Worm (Caenorhabditis elegans) whole organism, young adult: ENCODE results near the gene istr-1.

Experiments used
- B0019.2 ChIP-seq: fragments of 200-800 bp; sonication (Bioruptor generic); conservative IDR thresholded peaks from 2 replicates; pipeline ENCODE4 v1.3.6; 2022; ENCODE audit warnings: missing genetic modification reagents, missing genetic modification characterization, missing compliant biosample characterization
- F22D6.2 ChIP-seq: sonication (generic microtip); optimal IDR thresholded peaks from 2 replicates; lab custom pipeline; 2016; ENCODE audit warnings: mild to moderate bottlenecking, missing genetic modification characterization, missing compliant biosample characterization
- F49E8.2 ChIP-seq: sonication (generic microtip); optimal IDR thresholded peaks from 3 replicates; lab custom pipeline; 2017; ENCODE audit warnings: missing genetic modification characterization, mild to moderate bottlenecking, missing compliant biosample characterization, antibody characterized with exemption, moderate library complexity; ENCODE audit not compliant: insufficient read depth
- F52B5.7 ChIP-seq: sonication (generic microtip); optimal IDR thresholded peaks from 2 replicates; lab custom pipeline; 2016; ENCODE audit warnings: mild to moderate bottlenecking, missing genetic modification characterization, missing compliant biosample characterization
- F55B11.4 ChIP-seq: sonication (generic microtip); optimal IDR thresholded peaks from 2 replicates; lab custom pipeline; 2016; ENCODE audit warnings: missing compliant biosample characterization, missing genetic modification characterization, borderline replicate concordance; ENCODE audit not compliant: insufficient read depth
- T07F8.4 ChIP-seq: sonication (generic microtip); optimal IDR thresholded peaks from 2 replicates; lab custom pipeline; 2016; ENCODE audit warnings: mild to moderate bottlenecking, missing genetic modification characterization, moderate library complexity, missing compliant biosample characterization
- Y79H2A.3 ChIP-seq: fragments of 200-800 bp; sonication (Bioruptor generic); conservative IDR thresholded peaks from 2 replicates; pipeline ENCODE4 v1.3.6; 2022; ENCODE audit warnings: missing genetic modification reagents, missing genetic modification characterization, missing compliant biosample characterization
- ama-1 ChIP-seq, 3 experiments: fragments of 150-350 bp in 1 of 3; sonication (generic microtip) in 2 of 3; optimal IDR thresholded peaks; 2 replicates each; lab custom pipeline; 2014 to 2018; ENCODE audit warnings: missing biosample characterization in 2 of 3, missing genetic modification characterization in 2 of 3, missing genetic modification reagents in 2 of 3
- attf-6 ChIP-seq: fragments of 200-800 bp; sonication (Bioruptor generic); IDR thresholded peaks from 2 replicates; pipeline ENCODE4 v1.3.6; 2022; ENCODE audit warnings: missing genetic modification reagents, missing genetic modification characterization, missing compliant biosample characterization
- ccch-3 ChIP-seq: fragments of 200-800 bp; sonication (Bioruptor generic); optimal IDR thresholded peaks from 2 replicates; lab custom pipeline; 2018; ENCODE audit warnings: mild to moderate bottlenecking, missing genetic modification characterization, missing compliant biosample characterization
- ceh-27 ChIP-seq: fragments of 200-800 bp; sonication (Bioruptor generic); optimal IDR thresholded peaks from 2 replicates; lab custom pipeline; 2018; ENCODE audit warnings: mild to moderate bottlenecking, missing genetic modification characterization, moderate library complexity, missing compliant biosample characterization
- dox-1 ChIP-seq: fragments of 200-800 bp; sonication (Bioruptor generic); IDR thresholded peaks from 2 replicates; pipeline ENCODE4 v1.3.6; 2022; ENCODE audit warnings: missing genetic modification reagents, missing genetic modification characterization, missing compliant biosample characterization
- dpff-1 ChIP-seq: sonication (generic microtip); optimal IDR thresholded peaks from 2 replicates; lab custom pipeline; 2017; ENCODE audit warnings: mild to moderate bottlenecking, missing genetic modification characterization, missing compliant biosample characterization
- him-1 ChIP-seq: sonication (generic microtip); optimal IDR thresholded peaks from 2 replicates; lab custom pipeline; 2016; ENCODE audit warnings: missing genotype, missing genetic modification reagents, missing genetic modification characterization, missing compliant biosample characterization
- hsf-1 ChIP-seq: fragments of 200-800 bp; sonication (Bioruptor generic); IDR thresholded peaks from 2 replicates; pipeline ENCODE4 v1.3.6; 2022; ENCODE audit warnings: missing genetic modification reagents, missing genetic modification characterization, missing compliant biosample characterization
- lin-40 ChIP-seq: sonication (generic microtip); optimal IDR thresholded peaks from 2 replicates; lab custom pipeline; 2016; ENCODE audit warnings: missing genetic modification characterization, mild to moderate bottlenecking, missing compliant biosample characterization, missing genotype, missing genetic modification reagents
- mes-4 ChIP-seq: sonication (generic microtip); optimal IDR thresholded peaks from 2 replicates; lab custom pipeline; 2016; ENCODE audit warnings: missing genotype, missing genetic modification characterization, missing compliant biosample characterization
- nfya-1 ChIP-seq: sonication (generic microtip); optimal IDR thresholded peaks from 2 replicates; lab custom pipeline; 2017; ENCODE audit warnings: antibody characterized with exemption, missing compliant biosample characterization, missing genetic modification characterization, borderline replicate concordance; ENCODE audit not compliant: insufficient read depth
- nhr-120 ChIP-seq: fragments of 200-800 bp; sonication (Bioruptor generic); IDR thresholded peaks from 2 replicates; pipeline ENCODE4 v1.3.6; 2022; ENCODE audit warnings: missing genetic modification characterization, missing compliant biosample characterization
- nhr-80 ChIP-seq: sonication (generic microtip); optimal IDR thresholded peaks from 2 replicates; lab custom pipeline; 2016; ENCODE audit warnings: missing genetic modification characterization, missing compliant biosample characterization
- pbrm-1 ChIP-seq: fragments of 200-800 bp; sonication (Bioruptor generic); IDR thresholded peaks from 2 replicates; pipeline ENCODE4 v1.3.6; 2022; ENCODE audit warnings: missing genetic modification reagents, missing genetic modification characterization, missing compliant biosample characterization
- somi-1 ChIP-seq: fragments of 200-800 bp; sonication (Bioruptor generic); optimal IDR thresholded peaks from 2 replicates; lab custom pipeline; 2018; ENCODE audit warnings: mild to moderate bottlenecking, missing genetic modification characterization, missing compliant biosample characterization
- ztf-18 ChIP-seq: sonication (generic microtip); optimal IDR thresholded peaks from 2 replicates; lab custom pipeline; 2016; ENCODE audit warnings: missing genotype, mild to moderate bottlenecking, missing genetic modification characterization, missing compliant biosample characterization
- ztf-3 ChIP-seq: fragments of 200-800 bp; sonication (Bioruptor generic); optimal IDR thresholded peaks from 2 replicates; lab custom pipeline; 2018; ENCODE audit warnings: mild to moderate bottlenecking, missing genetic modification characterization, missing compliant biosample characterization

The istr-1 gene

DNA sequence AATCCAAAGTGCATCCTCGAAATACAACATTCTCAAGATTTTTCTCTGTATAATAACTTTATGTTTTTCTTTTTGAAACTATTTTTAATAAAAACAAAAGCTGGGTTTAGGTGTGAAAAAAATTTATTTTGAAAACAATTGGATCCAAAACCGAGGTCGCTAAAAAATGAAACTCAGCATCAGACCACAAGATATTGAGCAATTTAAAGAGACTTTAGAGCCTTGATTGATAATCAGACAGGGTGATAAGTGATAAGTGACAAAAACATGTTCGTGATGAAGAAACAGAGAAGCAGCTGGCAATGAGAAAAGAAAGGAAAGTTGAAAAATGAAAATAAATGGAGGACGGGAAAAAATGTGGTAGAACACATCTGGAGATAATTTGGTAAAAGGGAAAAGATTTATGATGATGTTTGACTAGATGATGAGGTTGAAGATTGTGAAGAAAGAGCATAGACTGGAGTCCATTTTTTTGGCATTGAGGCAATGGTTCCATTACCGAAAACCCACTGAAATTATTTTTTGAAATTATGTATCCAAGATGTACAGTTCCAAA, 53.9 kb downstream of the istr-1 start, which contains the start of gene C15C8.6:
Gene C15C8.6, minus strand, starts transcription at position 51 of the 556 bp plus-strand sequence.
- TF ChIP-seq B0019.2 (GFP tag; lab: Robert Waterston, UW) (no peak), nfya-1 (tag; lab: Kevin White, UChicago) (no peak), Y79H2A.3 (GFP tag; lab: Robert Waterston, UW) (no peak), F52B5.7 (tag; lab: Kevin White, UChicago) (no peak), him-1 (tag; lab: Kevin White, UChicago) (no peak), attf-6 (no peak), F55B11.4 (tag; lab: Kevin White, UChicago) (no peak), nhr-120 (GFP tag; lab: Robert Waterston, UW) (no peak), ztf-3 (GFP tag; lab: Kevin White, UChicago) (no peak), T07F8.4 (no peak), lin-40 (tag; lab: Kevin White, UChicago) (no peak), F22D6.2 (tag; lab: Kevin White, UChicago) (no peak), ztf-18 (tag; lab: Kevin White, UChicago) (no peak), ccch-3 (GFP tag; lab: Kevin White, UChicago) (no peak), F49E8.2 (tag; lab: Kevin White, UChicago) (no peak), ama-1 (optimal IDR thresholded peaks at IDR 0.05; lab: Kevin White, UChicago) (no peak), ama-1 (GFP tag; optimal IDR thresholded peaks at IDR 0.05; lab: Kevin White, UChicago) (no peak), ceh-27 (GFP tag; lab: Kevin White, UChicago) (no peak), hsf-1 (GFP tag; lab: Robert Waterston, UW) (no peak)

DNA sequence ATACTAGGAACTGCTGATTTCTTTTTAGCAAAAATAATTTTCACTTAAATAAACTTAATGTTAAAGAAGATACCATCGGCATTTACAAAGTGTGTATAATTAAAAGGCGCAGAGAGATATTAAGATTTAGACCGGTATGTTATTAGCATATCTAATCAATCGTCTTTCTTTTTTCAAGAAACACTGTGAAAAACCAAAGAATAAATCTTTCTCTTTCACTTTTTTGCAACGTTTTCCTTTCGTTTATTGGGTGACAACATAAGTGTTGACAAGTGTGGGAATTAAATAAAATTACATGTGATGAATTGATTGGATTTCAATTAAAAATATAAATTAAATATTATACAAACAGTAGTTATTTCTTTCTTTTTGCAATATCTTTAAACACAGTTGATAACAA, 54.7 kb downstream of the istr-1 start, which contains the start of gene C15C8.8:
Gene C15C8.8, minus strand, starts transcription at position 101 of the 400 bp plus-strand sequence.
- TF ChIP-seq somi-1 (GFP tag; lab: Kevin White, UChicago) (no peak), nhr-80 (tag; lab: Kevin White, UChicago) (no peak), dpff-1 (tag; lab: Kevin White, UChicago) (no peak), Y79H2A.3 (GFP tag; lab: Robert Waterston, UW) (no peak), mes-4 (no peak), dox-1 (GFP tag; lab: Robert Waterston, UW) (no peak), pbrm-1 (GFP tag; lab: Robert Waterston, UW) (no peak)
